Worm (Caenorhabditis elegans): ENCODE results near the gene C09E7.10.

C09E7.10 gene

ce11 chrIII:6532647-6533046 lies 12.8 kb upstream of the C09E7.10 start, which contains the start of gene srxa-5:
Gene srxa-5 (plus strand): TSS chrIII:6532947.
- TF ChIP-seq che-1 (tag; optimal IDR thresholded peaks at IDR 0.05) (no peak), ceh-30 (tag; optimal IDR thresholded peaks at IDR 0.05) (no peak), hlh-30 (tag; optimal IDR thresholded peaks at IDR 0.05; ENCODE audit: insufficient read depth) (no peak), gmeb-2 (tag; optimal IDR thresholded peaks at IDR 0.05) (no peak), ceh-2 (tag; optimal IDR thresholded peaks at IDR 0.05) (no peak), ceh-24 (tag; optimal IDR thresholded peaks at IDR 0.05) (no peak), dmd-4 (tag; optimal IDR thresholded peaks at IDR 0.05; ENCODE audit: borderline replicate concordance) (no peak), ceh-48 (tag; optimal IDR thresholded peaks at IDR 0.05) (no peak), odd-2 (tag; optimal IDR thresholded peaks at IDR 0.05) (no peak), Y22D7AL.16 (tag; optimal IDR thresholded peaks at IDR 0.05) (no peak), fkh-6 (tag; optimal IDR thresholded peaks at IDR 0.05) (no peak), lim-6 (tag; optimal IDR thresholded peaks at IDR 0.05) (no peak), elt-4 (tag; optimal IDR thresholded peaks at IDR 0.05) (no peak), pax-1 (tag; optimal IDR thresholded peaks at IDR 0.05) (no peak), npax-4 (tag; optimal IDR thresholded peaks at IDR 0.05) (no peak), ahr-1 (tag; optimal IDR thresholded peaks at IDR 0.05) (no peak), pros-1 (tag; optimal IDR thresholded peaks at IDR 0.05) (no peak), nhr-11 (tag; optimal IDR thresholded peaks at IDR 0.05) (no peak), pag-3 (tag; optimal IDR thresholded peaks at IDR 0.05; ENCODE audit: borderline replicate concordance) (no peak), lin-11 (tag; optimal IDR thresholded peaks at IDR 0.05) (no peak)

ce11 chrIII:6531099-6531498 lies 11.2 kb upstream of the C09E7.10 start, which contains the start of gene C09E7.11:
Gene C09E7.11 (plus strand): TSS chrIII:6531399.
- no peak for TF ChIP-seq Y22D7AL.16 (tag; optimal IDR thresholded peaks at IDR 0.05)
- no peak for TF ChIP-seq pag-3 (tag; optimal IDR thresholded peaks at IDR 0.05; ENCODE audit: borderline replicate concordance)
- TF ChIP-seq unc-86 (tag; optimal IDR thresholded peaks at IDR 0.05): no peak

ce11 chrIII:6527902-6528301 lies 8.1 kb upstream of the C09E7.10 start, which contains the start of gene pqn-10:
Gene pqn-10 (plus strand): TSS chrIII:6528202.
- TF ChIP-seq ceh-24 (tag; optimal IDR thresholded peaks at IDR 0.05) (no peak), hlh-6 (tag; optimal IDR thresholded peaks at IDR 0.05) (no peak), C08G9.2 (tag; optimal IDR thresholded peaks at IDR 0.05) (no peak), ceh-48 (tag; optimal IDR thresholded peaks at IDR 0.05) (no peak), dve-1 (tag; optimal IDR thresholded peaks at IDR 0.05) (no peak), unc-55 (GFP tag; optimal IDR thresholded peaks at IDR 0.05) (no peak), madf-2 (tag; optimal IDR thresholded peaks at IDR 0.05) (no peak), fkh-10 (GFP tag; optimal IDR thresholded peaks at IDR 0.05) (no peak), sdc-2 (tag; optimal IDR thresholded peaks at IDR 0.05) (no peak), K09A11.1 (tag; optimal IDR thresholded peaks at IDR 0.05; ENCODE audit: insufficient read depth) (no peak), pat-9 (tag; optimal IDR thresholded peaks at IDR 0.05) (no peak)

ce11 chrIII:6525557-6525956 lies 5.7 kb upstream of the C09E7.10 start, which contains the start of gene oig-1:
Gene oig-1 (minus strand): TSS chrIII:6525657.
- no peak for TF ChIP-seq ets-4 (tag; optimal IDR thresholded peaks at IDR 0.05)
- TF ChIP-seq sox-4 (tag; optimal IDR thresholded peaks at IDR 0.05): no peak
- no peak for TF ChIP-seq ceh-2 (tag; optimal IDR thresholded peaks at IDR 0.05)
- no peak for TF ChIP-seq che-1 (tag; optimal IDR thresholded peaks at IDR 0.05)
- TF ChIP-seq odd-2 (tag; optimal IDR thresholded peaks at IDR 0.05): no peak
- no peak for TF ChIP-seq tbx-2 (tag; optimal IDR thresholded peaks at IDR 0.05)
- no peak for TF ChIP-seq ref-2 (tag; optimal IDR thresholded peaks at IDR 0.05)
- TF ChIP-seq unc-42 (tag; optimal IDR thresholded peaks at IDR 0.05): no peak
- TF ChIP-seq nhr-232 (tag; optimal IDR thresholded peaks at IDR 0.05): no peak
- no peak for TF ChIP-seq sdc-2 (tag; optimal IDR thresholded peaks at IDR 0.05)
- TF ChIP-seq hlh-13 (GFP tag; optimal IDR thresholded peaks at IDR 0.05): no peak

Measured in whole organism, late embryonic.